Worm (Caenorhabditis elegans): ENCODE measurements around the gene str-140.

DNA sequence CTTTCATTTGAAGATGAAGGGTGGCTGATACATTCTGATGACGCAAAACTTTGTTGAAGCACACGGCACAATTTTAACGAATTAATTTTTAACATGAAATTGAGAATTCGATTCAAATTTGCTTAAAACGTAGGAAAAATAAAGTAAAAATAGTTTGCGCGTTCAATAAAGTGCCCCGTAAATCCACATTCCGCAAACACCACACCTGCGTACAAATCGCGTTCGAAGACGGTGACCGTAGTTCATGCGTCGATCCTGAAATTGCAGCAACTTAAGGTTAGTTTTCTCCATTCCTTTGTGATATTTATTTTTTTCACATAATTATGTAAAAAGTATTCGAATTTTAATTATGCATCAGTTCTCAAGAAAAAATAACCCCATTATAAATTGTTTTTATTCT, 42.9 kb downstream of the str-140 start, which contains the start of gene F43H9.3:
- TF ChIP-seq flt-1 (GFP tag; IDR thresholded peaks at IDR 0.05) (no peak), ztf-29 (GFP tag; IDR thresholded peaks at IDR 0.05) (no peak), tab-1 (GFP tag; IDR thresholded peaks at IDR 0.05) (no peak), klf-2 (GFP tag; conservative IDR thresholded peaks at IDR 0.05) (no peak), cog-1 (tag; optimal IDR thresholded peaks at IDR 0.05) (no peak), T22C8.4 (GFP tag; IDR thresholded peaks at IDR 0.05) (no peak)

Data from whole organism, midembryonic.